Fruit fly (Drosophila melanogaster): Measurements from ENCODE around the gene SdhC.

DNA sequence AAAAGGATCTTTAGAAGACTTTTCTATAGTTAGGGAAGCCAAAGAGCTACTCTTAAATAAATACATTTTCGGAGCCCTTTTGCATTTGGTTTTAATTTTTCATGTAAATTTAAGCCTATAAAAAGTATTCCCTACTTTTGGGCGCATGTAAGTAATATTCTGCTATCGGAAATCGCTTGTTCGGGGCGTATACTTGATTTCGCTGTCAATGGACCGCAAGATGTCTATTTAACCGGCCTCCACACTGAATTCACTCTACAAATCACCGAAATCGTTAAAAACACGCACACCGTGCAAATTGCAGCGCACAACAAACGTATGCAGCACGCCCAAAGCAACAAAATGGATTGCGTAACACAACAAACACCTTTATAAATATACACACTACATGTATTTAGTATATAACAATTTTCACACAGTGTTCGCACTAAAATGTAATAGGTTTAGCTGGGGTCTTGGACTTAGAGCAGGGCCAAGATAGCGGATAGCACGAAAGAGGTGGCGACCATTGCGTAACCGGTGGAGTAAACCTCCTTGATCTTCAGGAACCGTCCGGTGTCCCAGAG lies 800 bp downstream of the SdhC start:
- TF ChIP-seq h (optimal IDR thresholded peaks at IDR 0.05): no peak
- TF ChIP-seq Sin3A (optimal IDR thresholded peaks at IDR 0.05): no peak
- TF ChIP-seq psq (optimal IDR thresholded peaks at IDR 0.05): no peak
- no peak for TF ChIP-seq ttk (optimal IDR thresholded peaks at IDR 0.05)

Data from Kc167 (cell line).